Fruit fly (Drosophila melanogaster): ENCODE results near the gene CG12081.

Gene CG12081

dm6 chrX:8634789-8635188 is 46.2 kb downstream of the CG12081 start:
- TF ChIP-seq noc (tag; optimal IDR thresholded peaks at IDR 0.05), result no peak

dm6 chrX:8636114-8636929 is 47.7 kb downstream of the CG12081 start:
- TF ChIP-seq noc (tag; optimal IDR thresholded peaks at IDR 0.05), result no peak

- no peak for TF ChIP-seq noc (tag; optimal IDR thresholded peaks at IDR 0.05)
Measured at dm6 chrX:8637013-8637412, 48.4 kb downstream of the CG12081 start.
